Fruit fly (Drosophila melanogaster): Measurements from ENCODE around the gene CG3982.

Gene CG3982

dm6 chr3L:9462247-9462769, 45.1 kb upstream of the CG3982 start (continued):
- TF ChIP-seq Usf (GFP tag; optimal IDR thresholded peaks at IDR 0.05) (peak; percentile 47), row (GFP tag; IDR thresholded peaks at IDR 0.05) (peak; percentile 96), CG31441 (GFP tag; IDR thresholded peaks at IDR 0.05) (peak; percentile 92), luna (GFP tag; optimal IDR thresholded peaks at IDR 0.05) (peak; percentile 36), NC2β (GFP tag; optimal IDR thresholded peaks at IDR 0.05) (peak; percentile 67), grau (tag; optimal IDR thresholded peaks at IDR 0.05) (peak; percentile 92), CG11560 (tag; IDR thresholded peaks at IDR 0.05) (0 out of 3 replicates have a peak, but pooled peaks have one; percentile 28), exex (tag; optimal IDR thresholded peaks at IDR 0.05) (peak; percentile 67), dan (GFP tag; IDR thresholded peaks at IDR 0.05) (no peak), CG14441 (GFP tag; IDR thresholded peaks at IDR 0.05) (peak; percentile 42; the same call in 1 of the 2 replicates), Vsx1 (GFP tag; optimal IDR thresholded peaks at IDR 0.05) (peak; percentile 91), her (GFP tag; optimal IDR thresholded peaks at IDR 0.05) (peak; percentile 74), ERR (GFP tag; optimal IDR thresholded peaks at IDR 0.05) (peak; percentile 67), BEAF-32 (GFP tag; optimal IDR thresholded peaks at IDR 0.05) (no peak), Neu2 (GFP tag; optimal IDR thresholded peaks at IDR 0.05; ENCODE audit: borderline replicate concordance) (no peak), Doc3 (GFP tag; IDR thresholded peaks at IDR 0.05; ENCODE audit: partially characterized antibody) (no peak; the same call in 2 of the 3 replicates), CG12942 (GFP tag; optimal IDR thresholded peaks at IDR 0.05) (peak; percentile 71), CG15514 (GFP tag; optimal IDR thresholded peaks at IDR 0.05) (peak; percentile 60), CG18619 (GFP tag; optimal IDR thresholded peaks at IDR 0.05) (peak; percentile 84), Ptx1 (GFP tag; IDR thresholded peaks at IDR 0.05) (peak; percentile 69), stc (GFP tag; IDR thresholded peaks at IDR 0.05) (peak; percentile 82), dmrt99B (tag; optimal IDR thresholded peaks at IDR 0.05) (peak; percentile 94), CG12391 (tag; optimal IDR thresholded peaks at IDR 0.05) (peak; percentile 96), CG15479 (GFP tag; optimal IDR thresholded peaks at IDR 0.05) (peak; percentile 76), HLHmδ (GFP tag; optimal IDR thresholded peaks at IDR 0.05) (no peak), CG32532 (GFP tag; IDR thresholded peaks at IDR 0.05) (peak; percentile 73; the same call in 1 of the 2 replicates), CG6254 (GFP tag; optimal IDR thresholded peaks at IDR 0.05) (peak; percentile 88), CG7372 (GFP tag; IDR thresholded peaks at IDR 0.05) (peak; percentile 71; the same call in 1 of the 2 replicates), gro (GFP tag; optimal IDR thresholded peaks at IDR 0.05) (peak; percentile 76), CG11695 (GFP tag; IDR thresholded peaks at IDR 0.05) (peak; percentile 84), CG14050 (GFP tag; IDR thresholded peaks at IDR 0.05) (peak; percentile 54; the same call in 1 of the 3 replicates), CG8944 (GFP tag; optimal IDR thresholded peaks at IDR 0.05) (peak; percentile 51), CG11398 (GFP tag; optimal IDR thresholded peaks at IDR 0.05) (peak; percentile 71), chinmo (GFP tag; IDR thresholded peaks at IDR 0.05; ENCODE audit: partially characterized antibody) (no peak), ro (GFP tag; IDR thresholded peaks at IDR 0.05) (no peak), CG4707 (GFP tag; optimal IDR thresholded peaks at IDR 0.05) (peak; percentile 47), CG4854 (GFP tag; optimal IDR thresholded peaks at IDR 0.05) (peak; percentile 81), fd3F (GFP tag; optimal IDR thresholded peaks at IDR 0.05) (peak; percentile 76), pzg (GFP tag; optimal IDR thresholded peaks at IDR 0.05) (no peak), Dp (GFP tag; optimal IDR thresholded peaks at IDR 0.05) (no peak), CG13624 (GFP tag; optimal IDR thresholded peaks at IDR 0.05) (peak; percentile 63), CG17612 (GFP tag; IDR thresholded peaks at IDR 0.05) (no peak), sna (GFP tag; IDR thresholded peaks at IDR 0.05; ENCODE audit: partially characterized antibody) (peak; percentile 58; the same call in 1 of the 2 replicates), ken (GFP tag; IDR thresholded peaks at IDR 0.05) (peak; percentile 43; the same call in 1 of the 3 replicates), prd (optimal IDR thresholded peaks at IDR 0.05) (no peak), prd (GFP tag; IDR thresholded peaks at IDR 0.05) (peak; percentile 79), CG6854 (GFP tag; optimal IDR thresholded peaks at IDR 0.05) (peak; percentile 92), Atf-2 (GFP tag; optimal IDR thresholded peaks at IDR 0.05) (peak; percentile 72), da (GFP tag; optimal IDR thresholded peaks at IDR 0.05) (no peak), kni (GFP tag; optimal IDR thresholded peaks at IDR 0.05) (peak; percentile 31)

Measured in whole organism, embryonic.